Worm (Caenorhabditis elegans) whole organism, L4 larva: Measurements from ENCODE around the gene tag-241.

Experiments used
- Y5F2A.4 ChIP-seq: fragments of 200-800 bp; sonication (Bioruptor generic); optimal IDR thresholded peaks from 2 replicates; lab custom pipeline; 2018; ENCODE audit warnings: mild to moderate bottlenecking, missing genetic modification characterization, missing compliant biosample characterization
- daf-19 ChIP-seq: fragments of 200-800 bp; sonication (Bioruptor generic); conservative IDR thresholded peaks from 2 replicates; pipeline ENCODE4 v1.3.6; 2022; ENCODE audit warnings: missing genetic modification characterization, missing compliant biosample characterization
- dmd-6 ChIP-seq: fragments of 200-800 bp; sonication (Bioruptor generic); IDR thresholded peaks from 2 replicates; pipeline ENCODE4 v1.3.6; 2022; ENCODE audit warnings: missing genetic modification reagents, missing genetic modification characterization, missing compliant biosample characterization
- hlh-30 ChIP-seq: sonication (generic microtip); optimal IDR thresholded peaks from 2 replicates; lab custom pipeline; 2017; ENCODE audit warnings: antibody characterized with exemption, mild to moderate bottlenecking, missing genetic modification characterization, missing compliant biosample characterization; ENCODE audit not compliant: insufficient read depth
- lim-7 ChIP-seq: fragments of 200-800 bp; sonication (Bioruptor generic); IDR thresholded peaks from 2 replicates; pipeline ENCODE4 v1.3.6; 2022; ENCODE audit warnings: missing genetic modification characterization, missing compliant biosample characterization
- lin-15B ChIP-seq: fragments of 150-350 bp; sonication (generic microtip); optimal IDR thresholded peaks from 3 replicates; lab custom pipeline; 2014; ENCODE audit warnings: missing biosample characterization, missing genetic modification characterization
- madf-5 ChIP-seq, 2 experiments: fragments of 200-800 bp; sonication (Bioruptor generic); IDR thresholded peaks; 2 replicates each; pipeline ENCODE4 v1.3.6; 2022; ENCODE audit warnings: missing compliant biosample characterization in 2 of 2, missing genetic modification characterization in 2 of 2
- madf-9 ChIP-seq: fragments of 200-800 bp; sonication (Bioruptor generic); conservative IDR thresholded peaks from 2 replicates; pipeline ENCODE4 v1.3.6; 2022; ENCODE audit warnings: missing genetic modification reagents, missing genetic modification characterization, missing compliant biosample characterization
- nhr-11 ChIP-seq: fragments of 150-350 bp; optimal IDR thresholded peaks from 2 replicates; lab custom pipeline; 2014; ENCODE audit warnings: missing biosample characterization, missing genetic modification characterization
- nhr-237 ChIP-seq: sonication (generic microtip); optimal IDR thresholded peaks from 2 replicates; lab custom pipeline; 2017; ENCODE audit warnings: missing biosample characterization, missing genetic modification characterization
- nhr-6 ChIP-seq: fragments of 150-350 bp; optimal IDR thresholded peaks from 2 replicates; lab custom pipeline; 2014; ENCODE audit warnings: missing biosample characterization, missing genetic modification characterization
- ztf-11 ChIP-seq: fragments of 150-350 bp; optimal IDR thresholded peaks from 2 replicates; lab custom pipeline; 2014; ENCODE audit warnings: missing biosample characterization, missing genetic modification characterization

DNA sequence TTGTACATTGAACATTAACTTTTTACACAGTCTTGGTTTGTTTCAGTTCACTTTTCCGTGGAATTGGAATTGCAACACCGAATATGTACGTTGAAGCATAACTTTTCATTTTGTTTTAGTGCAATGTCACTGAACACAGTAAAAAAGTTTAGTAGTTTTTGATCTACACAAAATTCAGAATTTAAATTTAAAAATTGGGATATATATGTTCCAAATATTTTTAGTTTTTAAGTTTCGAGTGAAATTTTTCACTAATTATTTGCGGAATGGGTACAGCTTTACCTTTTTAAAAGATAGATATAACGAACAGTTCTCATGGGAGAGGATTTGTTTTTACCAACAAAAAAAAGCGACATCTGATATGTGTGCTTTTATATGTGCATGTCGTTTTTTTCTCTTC lies 7.0 kb upstream of the tag-241 start:
- TF ChIP-seq nhr-237 (tag; lab: Kevin White, UChicago) (no peak), madf-9 (no peak), nhr-6 (no peak), lin-15B (tag; lab: Kevin White, UChicago) (no peak), dmd-6 (GFP tag; lab: Robert Waterston, UW) (no peak), ztf-11 (tag; lab: Kevin White, UChicago) (no peak), Y5F2A.4 (no peak), madf-5 (GFP tag; IDR thresholded peaks at IDR 0.05; lab: Robert Waterston, UW) (no peak), lim-7 (no peak), hlh-30 (tag; lab: Kevin White, UChicago) (no peak), daf-19 (GFP tag; lab: Robert Waterston, UW) (no peak), nhr-11 (no peak)
